Worm (Caenorhabditis elegans) whole organism, L2 larva: Measurements from ENCODE around the gene ddr-2.

Source experiments
- aly-2 ChIP-seq: fragments of 150-350 bp; optimal IDR thresholded peaks from 2 replicates; lab custom pipeline; 2014; ENCODE audit warnings: missing biosample characterization, missing genetic modification characterization
- elt-3 ChIP-seq: sonication (generic microtip); optimal IDR thresholded peaks from 2 replicates; lab custom pipeline; 2017; ENCODE audit warnings: missing biosample characterization, missing genetic modification characterization
- nhr-11 ChIP-seq: fragments of 150-350 bp; optimal IDR thresholded peaks from 2 replicates; lab custom pipeline; 2014; ENCODE audit warnings: missing biosample characterization, missing genetic modification characterization
- nhr-12 ChIP-seq: fragments of 150-350 bp; optimal IDR thresholded peaks from 2 replicates; lab custom pipeline; 2014; ENCODE audit warnings: missing biosample characterization, missing genetic modification characterization
- unc-39 ChIP-seq: fragments of 150-350 bp; optimal IDR thresholded peaks from 2 replicates; lab custom pipeline; 2014; ENCODE audit warnings: missing biosample characterization, missing genetic modification characterization
- unc-55 ChIP-seq: fragments of 150-350 bp; sonication (generic microtip); optimal IDR thresholded peaks from 3 replicates; lab custom pipeline; 2014; ENCODE audit warnings: missing biosample characterization, missing genetic modification reagents, missing genetic modification characterization

ce11 chrX:3301770-3302169 lies 13.3 kb upstream of the ddr-2 start, which contains the start of gene F11D5.5:
- TF ChIP-seq unc-39 (tag; lab: Kevin White, UChicago) = no peak
- TF ChIP-seq aly-2 (tag; lab: Kevin White, UChicago) = no peak
- TF ChIP-seq nhr-11 (tag; lab: Kevin White, UChicago) = no peak
- no peak for TF ChIP-seq unc-55 (GFP tag; lab: Kevin White, UChicago)
- TF ChIP-seq elt-3 (tag; lab: Kevin White, UChicago) = no peak
- TF ChIP-seq nhr-12 (tag; lab: Kevin White, UChicago) = no peak
